Worm (Caenorhabditis elegans) whole organism, early embryonic: ENCODE results near the gene pgp-8.

Experiments
- B0310.2 ChIP-seq: sonication (generic microtip); optimal IDR thresholded peaks from 2 replicates; lab custom pipeline; 2016; ENCODE audit warnings: mild to moderate bottlenecking, missing genetic modification characterization, missing compliant biosample characterization
- F13C5.2 ChIP-seq: sonication (generic microtip); optimal IDR thresholded peaks from 2 replicates; lab custom pipeline; 2017; ENCODE audit warnings: mild to moderate bottlenecking, missing genetic modification characterization, inconsistent platforms, missing compliant biosample characterization
- aly-1 ChIP-seq: sonication (generic microtip); optimal IDR thresholded peaks from 2 replicates; lab custom pipeline; 2016; ENCODE audit warnings: missing genetic modification characterization, missing compliant biosample characterization
- ama-1 ChIP-seq: fragments of 150-350 bp; optimal IDR thresholded peaks from 2 replicates; lab custom pipeline; 2014
- ceh-13 ChIP-seq: fragments of 200-800 bp; sonication (Bioruptor generic); optimal IDR thresholded peaks from 2 replicates; lab custom pipeline; 2018; ENCODE audit warnings: mild to moderate bottlenecking, missing genetic modification characterization, missing compliant biosample characterization
- ceh-36 ChIP-seq: sonication (generic microtip); optimal IDR thresholded peaks from 2 replicates; lab custom pipeline; 2016; ENCODE audit warnings: missing genetic modification characterization, inconsistent platforms, missing compliant biosample characterization
- ets-7 ChIP-seq: sonication (generic microtip); optimal IDR thresholded peaks from 2 replicates; lab custom pipeline; 2016; ENCODE audit warnings: missing genotype, missing genetic modification characterization, missing compliant biosample characterization
- flt-1 ChIP-seq: fragments of 200-800 bp; sonication (Bioruptor generic); IDR thresholded peaks from 2 replicates; pipeline ENCODE4 v1.3.6; 2022; ENCODE audit warnings: missing genetic modification characterization, missing compliant biosample characterization
- hmbx-1 ChIP-seq: sonication (generic microtip); optimal IDR thresholded peaks from 2 replicates; lab custom pipeline; 2016; ENCODE audit warnings: mild to moderate bottlenecking, missing genetic modification characterization, missing compliant biosample characterization
- hmg-4 ChIP-seq: fragments of 200-800 bp; sonication (Bioruptor generic); optimal IDR thresholded peaks from 2 replicates; lab custom pipeline; 2018; ENCODE audit warnings: mild to moderate bottlenecking, missing genetic modification characterization, missing compliant biosample characterization
- hnd-1 ChIP-seq: sonication (generic microtip); optimal IDR thresholded peaks from 2 replicates; lab custom pipeline; 2016; ENCODE audit warnings: missing genetic modification characterization, missing compliant biosample characterization
- pes-1 ChIP-seq: fragments of 200-800 bp; sonication (Bioruptor generic); IDR thresholded peaks from 2 replicates; pipeline ENCODE4 v1.3.6; 2022; ENCODE audit warnings: missing genetic modification reagents, missing genetic modification characterization, missing compliant biosample characterization
- scrt-1 ChIP-seq: fragments of 200-800 bp; sonication (Bioruptor generic); IDR thresholded peaks from 2 replicates; pipeline ENCODE4 v1.3.6; 2022; ENCODE audit warnings: missing genetic modification characterization, missing compliant biosample characterization
- sea-1 ChIP-seq: fragments of 200-800 bp; sonication (Bioruptor generic); conservative IDR thresholded peaks from 2 replicates; pipeline ENCODE4 v1.3.6; 2022; ENCODE audit warnings: missing genetic modification characterization, missing compliant biosample characterization
- tbx-11 ChIP-seq: fragments of 200-800 bp; sonication (Bioruptor generic); IDR thresholded peaks from 2 replicates; pipeline ENCODE4 v1.3.6; 2022; ENCODE audit warnings: missing genetic modification characterization, missing compliant biosample characterization
- tbx-37 ChIP-seq: fragments of 200-800 bp; sonication (Bioruptor generic); conservative IDR thresholded peaks from 2 replicates; pipeline ENCODE4 v1.3.6; 2022; ENCODE audit warnings: missing genetic modification reagents, missing genetic modification characterization, missing compliant biosample characterization
- tra-4 ChIP-seq: sonication (generic microtip); optimal IDR thresholded peaks from 2 replicates; lab custom pipeline; 2017; ENCODE audit warnings: missing genetic modification characterization, missing compliant biosample characterization

Gene pgp-8

ce11 chrX:10890456-10890855 lies 26.2 kb upstream of the pgp-8 start, which contains the start of gene F47B10.5:
TSS of gene F47B10.5 (minus strand) at chrX:10890556.
- TF ChIP-seq ets-7 (tag; lab: Kevin White, UChicago): no peak

- no peak for TF ChIP-seq scrt-1 (GFP tag; lab: Robert Waterston, UW)
- TF ChIP-seq ama-1: no peak
- TF ChIP-seq tra-4 (tag; lab: Kevin White, UChicago): no peak
- TF ChIP-seq F13C5.2 (tag; lab: Kevin White, UChicago): no peak
- TF ChIP-seq hnd-1 (tag; lab: Kevin White, UChicago): no peak
- no peak for TF ChIP-seq tbx-37 (GFP tag; lab: Robert Waterston, UW)
- no peak for TF ChIP-seq ets-7 (tag; lab: Kevin White, UChicago)
- TF ChIP-seq sea-1 (GFP tag; lab: Robert Waterston, UW): no peak
- no peak for TF ChIP-seq B0310.2 (tag; lab: Kevin White, UChicago)
- TF ChIP-seq hmg-4: no peak
- TF ChIP-seq ceh-36 (tag; lab: Kevin White, UChicago): no peak
- no peak for TF ChIP-seq flt-1 (GFP tag; lab: Robert Waterston, UW)
- TF ChIP-seq hmbx-1 (tag; lab: Kevin White, UChicago): no peak
- no peak for TF ChIP-seq aly-1 (tag; lab: Kevin White, UChicago)
- no peak for TF ChIP-seq tbx-11 (GFP tag; lab: Robert Waterston, UW)
- no peak for TF ChIP-seq pes-1 (GFP tag; lab: Robert Waterston, UW)
- TF ChIP-seq ceh-13: no peak
These were observed 24.0 kb upstream of the pgp-8 start, which contains the start of gene F47B10.6 for ce11 chrX:10888201-10888600. TSS of gene F47B10.6 (plus strand) at chrX:10888501.

DNA sequence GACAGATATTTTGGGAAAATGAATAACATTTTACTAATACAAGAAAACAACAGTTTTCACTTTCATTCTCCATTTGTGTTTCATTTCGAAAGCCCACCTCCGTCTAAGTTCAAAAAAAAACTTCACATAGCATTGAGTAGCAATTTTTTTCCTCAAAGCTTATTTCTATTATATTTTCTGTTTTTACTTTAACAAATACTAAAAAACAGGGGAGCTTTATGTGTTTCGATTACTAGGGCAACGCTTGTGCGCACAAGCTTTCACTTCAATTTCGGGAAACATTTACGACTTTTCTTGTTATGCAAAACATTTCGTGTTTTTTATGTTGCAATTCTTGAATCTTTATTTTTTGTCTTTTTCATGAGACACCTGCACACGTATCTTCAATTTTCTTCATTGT lies 21.6 kb upstream of the pgp-8 start, which contains the start of gene T21E8.5:
Gene T21E8.5 (plus strand): TSS at position 301 of the 400 bp plus-strand sequence.
- no peak for TF ChIP-seq B0310.2 (tag; lab: Kevin White, UChicago)
- TF ChIP-seq sea-1 (GFP tag; lab: Robert Waterston, UW): no peak
- no peak for TF ChIP-seq tbx-37 (GFP tag; lab: Robert Waterston, UW)
- TF ChIP-seq F13C5.2 (tag; lab: Kevin White, UChicago): no peak
- no peak for TF ChIP-seq hmbx-1 (tag; lab: Kevin White, UChicago)
- no peak for TF ChIP-seq tbx-11 (GFP tag; lab: Robert Waterston, UW)
- no peak for TF ChIP-seq hmg-4
- TF ChIP-seq pes-1 (GFP tag; lab: Robert Waterston, UW): no peak
- TF ChIP-seq ceh-36 (tag; lab: Kevin White, UChicago): no peak
- TF ChIP-seq hnd-1 (tag; lab: Kevin White, UChicago): no peak
- no peak for TF ChIP-seq tra-4 (tag; lab: Kevin White, UChicago)
- TF ChIP-seq ets-7 (tag; lab: Kevin White, UChicago): no peak
- no peak for TF ChIP-seq ceh-13
- no peak for TF ChIP-seq scrt-1 (GFP tag; lab: Robert Waterston, UW)
- TF ChIP-seq ama-1: no peak
- TF ChIP-seq aly-1 (tag; lab: Kevin White, UChicago): no peak
- no peak for TF ChIP-seq flt-1 (GFP tag; lab: Robert Waterston, UW)

DNA sequence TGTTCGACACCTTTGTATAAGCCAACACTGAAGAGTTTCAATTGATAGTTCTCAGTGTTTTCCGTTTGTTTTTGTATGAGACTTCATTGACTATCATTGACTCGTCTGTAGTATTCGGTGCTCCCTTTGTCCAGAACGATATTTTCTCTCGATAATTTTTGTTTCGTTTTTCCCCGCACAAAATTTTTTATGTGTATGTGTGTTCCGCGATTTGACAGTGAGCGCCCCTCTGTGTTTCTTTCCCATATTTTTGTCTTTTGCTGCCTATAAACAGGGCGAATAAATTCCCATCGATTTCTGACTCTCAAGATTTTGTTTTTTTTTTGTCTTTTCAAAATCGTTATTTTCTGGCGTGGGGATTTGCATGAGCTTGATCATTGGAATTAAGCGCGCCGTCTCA lies 19.0 kb upstream of the pgp-8 start, which contains the start of gene T21E8.7:
Gene T21E8.7 (plus strand): TSS at position 301 of the 400 bp plus-strand sequence.
- TF ChIP-seq tbx-37 (GFP tag; lab: Robert Waterston, UW) (no peak), hnd-1 (tag; lab: Kevin White, UChicago) (no peak), ets-7 (tag; lab: Kevin White, UChicago) (no peak), sea-1 (GFP tag; lab: Robert Waterston, UW) (no peak), hmg-4 (no peak), aly-1 (tag; lab: Kevin White, UChicago) (no peak), ceh-36 (tag; lab: Kevin White, UChicago) (no peak), ama-1 (no peak), ceh-13 (no peak), pes-1 (GFP tag; lab: Robert Waterston, UW) (no peak), B0310.2 (tag; lab: Kevin White, UChicago) (no peak), tra-4 (tag; lab: Kevin White, UChicago) (no peak), hmbx-1 (tag; lab: Kevin White, UChicago) (no peak), flt-1 (GFP tag; lab: Robert Waterston, UW) (no peak), F13C5.2 (tag; lab: Kevin White, UChicago) (no peak), scrt-1 (GFP tag; lab: Robert Waterston, UW) (no peak)

DNA sequence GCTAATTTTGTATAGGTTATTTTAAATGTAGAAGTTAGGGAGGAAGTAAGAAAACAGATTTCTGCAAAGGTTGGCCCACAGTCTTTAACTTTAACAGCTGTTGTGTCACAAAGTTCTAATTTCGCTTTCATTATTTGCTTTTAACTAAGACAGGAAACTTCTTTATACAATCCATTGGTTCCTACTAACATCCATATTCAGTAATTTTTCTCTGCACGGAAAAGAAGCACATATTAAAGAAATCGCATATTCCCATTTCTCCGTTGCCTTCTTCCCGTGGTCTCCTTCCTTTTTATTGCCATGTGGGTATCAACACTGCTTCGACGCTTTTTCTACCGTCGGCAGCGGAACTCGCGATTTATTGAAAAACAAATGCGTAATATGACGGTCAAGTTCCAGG lies 17.8 kb upstream of the pgp-8 start, which contains the start of gene T21E8.6:
Gene T21E8.6 (plus strand): TSS at position 301 of the 400 bp plus-strand sequence.
- no peak for TF ChIP-seq pes-1 (GFP tag; lab: Robert Waterston, UW)
- no peak for TF ChIP-seq ceh-13
- no peak for TF ChIP-seq ama-1
- no peak for TF ChIP-seq ets-7 (tag; lab: Kevin White, UChicago)
- TF ChIP-seq F13C5.2 (tag; lab: Kevin White, UChicago): no peak
- TF ChIP-seq tbx-37 (GFP tag; lab: Robert Waterston, UW): no peak
- TF ChIP-seq hnd-1 (tag; lab: Kevin White, UChicago): no peak
- no peak for TF ChIP-seq sea-1 (GFP tag; lab: Robert Waterston, UW)
- no peak for TF ChIP-seq hmbx-1 (tag; lab: Kevin White, UChicago)
- TF ChIP-seq tra-4 (tag; lab: Kevin White, UChicago): no peak
- no peak for TF ChIP-seq aly-1 (tag; lab: Kevin White, UChicago)
- no peak for TF ChIP-seq scrt-1 (GFP tag; lab: Robert Waterston, UW)
- no peak for TF ChIP-seq ceh-36 (tag; lab: Kevin White, UChicago)
- no peak for TF ChIP-seq hmg-4
- no peak for TF ChIP-seq tbx-11 (GFP tag; lab: Robert Waterston, UW)
- no peak for TF ChIP-seq flt-1 (GFP tag; lab: Robert Waterston, UW)
- no peak for TF ChIP-seq B0310.2 (tag; lab: Kevin White, UChicago)

- no peak for TF ChIP-seq ceh-36 (tag; lab: Kevin White, UChicago)
- TF ChIP-seq B0310.2 (tag; lab: Kevin White, UChicago): no peak
- TF ChIP-seq scrt-1 (GFP tag; lab: Robert Waterston, UW): no peak
- TF ChIP-seq ets-7 (tag; lab: Kevin White, UChicago): no peak
- TF ChIP-seq hmg-4: no peak
- no peak for TF ChIP-seq flt-1 (GFP tag; lab: Robert Waterston, UW)
- TF ChIP-seq tra-4 (tag; lab: Kevin White, UChicago): no peak
- no peak for TF ChIP-seq ceh-13
- no peak for TF ChIP-seq hnd-1 (tag; lab: Kevin White, UChicago)
- TF ChIP-seq tbx-37 (GFP tag; lab: Robert Waterston, UW): no peak
- TF ChIP-seq sea-1 (GFP tag; lab: Robert Waterston, UW): no peak
- TF ChIP-seq tbx-11 (GFP tag; lab: Robert Waterston, UW): no peak
- TF ChIP-seq pes-1 (GFP tag; lab: Robert Waterston, UW): no peak
- no peak for TF ChIP-seq ama-1
- no peak for TF ChIP-seq aly-1 (tag; lab: Kevin White, UChicago)
- no peak for TF ChIP-seq F13C5.2 (tag; lab: Kevin White, UChicago)
- no peak for TF ChIP-seq hmbx-1 (tag; lab: Kevin White, UChicago)
These were observed 16.3 kb upstream of the pgp-8 start, which contains the start of gene T21E8.4 for ce11 chrX:10880509-10880908. TSS of gene T21E8.4 (plus strand) at chrX:10880809.
